Fruit fly (Drosophila melanogaster): Measurements from ENCODE around the gene Upf1.

dm6 chrX:11877165-11877564 is 28.0 kb downstream of the Upf1 start, which contains the start of gene CG10352:
- TF ChIP-seq fkh (GFP tag; optimal IDR thresholded peaks at IDR 0.05) (no peak), lz (GFP tag; optimal IDR thresholded peaks at IDR 0.05) (no peak), CG1621 (tag; optimal IDR thresholded peaks at IDR 0.05) (no peak), spab (GFP tag; optimal IDR thresholded peaks at IDR 0.05) (no peak), topi (GFP tag; optimal IDR thresholded peaks at IDR 0.05) (no peak), vri (GFP tag; optimal IDR thresholded peaks at IDR 0.05) (no peak), CG32006 (GFP tag; optimal IDR thresholded peaks at IDR 0.05) (no peak), CG16779 (tag; optimal IDR thresholded peaks at IDR 0.05) (no peak), Hr39 (GFP tag; optimal IDR thresholded peaks at IDR 0.05) (no peak), CG31627 (GFP tag; optimal IDR thresholded peaks at IDR 0.05) (no peak), cyc (GFP tag; optimal IDR thresholded peaks at IDR 0.05) (no peak), Eip78C (GFP tag) (peak; percentile 18), Met (GFP tag; optimal IDR thresholded peaks at IDR 0.05) (no peak), Hr4 (GFP tag; optimal IDR thresholded peaks at IDR 0.05) (peak; percentile 12)
